Fruit fly (Drosophila melanogaster) whole organism: ENCODE measurements around the gene HSPBAP1.

Experiments
- Dll ChIP-seq: fragments of >200 bp; optimal IDR thresholded peaks from 2 replicates; lab custom pipeline; 2017
- EcR ChIP-seq, 2 experiments: fragments of >200 bp; optimal IDR thresholded peaks; 2 replicates each; lab custom pipeline; 2017; ENCODE audit warnings: missing biosample characterization in 2 of 2, missing genetic modification characterization in 2 of 2, missing genetic modification reagents in 2 of 2
- pan ChIP-seq: fragments of >200 bp; optimal IDR thresholded peaks from 2 replicates; lab custom pipeline; 2017
- psq ChIP-seq: fragments of >200 bp; optimal IDR thresholded peaks from 2 replicates; lab custom pipeline; 2017
- usp ChIP-seq: fragments of >200 bp; optimal IDR thresholded peaks from 2 replicates; lab custom pipeline; 2017; ENCODE audit warnings: missing biosample characterization, missing genetic modification characterization, mixed read lengths

DNA sequence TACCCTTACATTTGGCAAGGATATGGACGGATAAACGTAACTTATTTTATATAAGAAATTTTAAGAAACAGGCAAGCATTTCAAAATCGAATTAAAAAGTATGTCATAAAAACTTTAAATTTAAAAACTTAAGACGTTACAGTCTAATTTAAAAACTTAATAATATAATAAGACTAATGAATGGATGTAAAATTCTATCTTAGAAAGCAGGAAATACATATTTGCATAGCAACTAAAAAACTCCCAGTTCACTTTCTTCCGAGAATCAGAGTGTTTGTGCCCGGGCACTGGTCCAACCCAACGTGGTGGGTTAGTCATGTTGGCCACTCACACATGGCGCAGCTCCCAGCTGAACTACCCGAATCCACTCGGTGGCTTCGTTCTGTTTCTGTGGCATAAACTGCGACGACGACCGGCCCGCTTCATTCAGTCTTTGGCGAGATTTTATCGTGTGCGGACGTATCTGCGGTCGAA is 9.5 kb upstream of the HSPBAP1 start, which contains the start of gene CG12880:
- TF ChIP-seq pan (lab: Kevin White, UChicago) = no peak
- no peak for TF ChIP-seq usp (GFP tag; lab: Kevin White, UChicago)
- TF ChIP-seq EcR (GFP tag; optimal IDR thresholded peaks at IDR 0.05; lab: Kevin White, UChicago) = no peak
- no peak for TF ChIP-seq psq (lab: Kevin White, UChicago)
- no peak for TF ChIP-seq Dll
